Worm (Caenorhabditis elegans) whole organism, mixed stage, embryonic: Measurements from ENCODE around the gene F54D12.7.

ENCODE experiments used
- ces-1 ChIP-seq: fragments of 150-350 bp; optimal IDR thresholded peaks from 2 replicates; lab custom pipeline; 2014; ENCODE audit warnings: missing biosample characterization, missing genetic modification reagents, missing genetic modification characterization
- hlh-1 ChIP-seq: fragments of 150-350 bp; optimal IDR thresholded peaks from 2 replicates; lab custom pipeline; 2014; ENCODE audit warnings: missing biosample characterization, missing genetic modification reagents, missing genetic modification characterization
- snpc-4 ChIP-seq: fragments of 150-350 bp; optimal IDR thresholded peaks from 2 replicates; lab custom pipeline; 2014; ENCODE audit warnings: missing biosample characterization, missing genetic modification characterization

The F54D12.7 gene

DNA sequence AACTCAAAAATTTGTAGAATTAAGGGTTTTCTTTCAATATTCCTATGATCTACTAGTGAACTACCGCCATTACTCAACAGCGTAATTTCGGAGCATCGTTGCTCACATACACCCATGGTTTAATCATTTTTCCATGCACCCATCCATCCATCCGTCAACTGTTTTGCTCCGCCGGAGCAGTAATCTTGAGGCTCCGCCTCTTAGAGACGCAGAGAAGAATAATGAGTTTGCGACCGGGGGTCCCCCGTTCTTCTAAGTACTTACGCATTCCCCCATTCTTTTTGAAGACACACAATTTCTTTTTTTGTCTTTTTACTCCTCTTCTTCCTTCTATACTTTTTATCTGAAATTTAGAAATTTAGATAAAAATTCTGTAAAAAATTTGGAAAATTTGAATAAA is 47.0 kb downstream of the F54D12.7 start:
- TF ChIP-seq ces-1 (GFP tag; lab: Kevin White, UChicago): peak; percentile 44
- TF ChIP-seq hlh-1 (tag; lab: Kevin White, UChicago): peak; percentile 6
- TF ChIP-seq snpc-4 (tag; lab: Kevin White, UChicago): no peak
